Worm (Caenorhabditis elegans) whole organism, L4 larva: Measurements from ENCODE around the gene M01H9.5.

Experiments used
- D1046.2 ChIP-seq: fragments of 200-800 bp; sonication (Bioruptor generic); IDR thresholded peaks from 2 replicates; pipeline ENCODE4 v1.3.6; 2022; ENCODE audit warnings: missing genetic modification characterization, missing compliant biosample characterization
- F10B5.3 ChIP-seq: sonication (generic microtip); optimal IDR thresholded peaks from 2 replicates; lab custom pipeline; 2016; ENCODE audit warnings: mild to moderate bottlenecking, missing genetic modification characterization, missing compliant biosample characterization
- F44E2.7 ChIP-seq: fragments of 200-800 bp; sonication (Bioruptor generic); IDR thresholded peaks from 2 replicates; pipeline ENCODE4 v2.1.2; 2022; ENCODE audit warnings: missing genetic modification characterization, missing compliant biosample characterization
- R02D3.7 ChIP-seq: fragments of 150-350 bp; sonication (generic microtip); optimal IDR thresholded peaks from 3 replicates; lab custom pipeline; 2014; ENCODE audit warnings: missing biosample characterization, missing genetic modification characterization
- T26A8.4 ChIP-seq: fragments of 200-800 bp; sonication (Bioruptor generic); IDR thresholded peaks from 2 replicates; pipeline ENCODE4 v1.3.6; 2022; ENCODE audit warnings: missing genetic modification characterization, missing compliant biosample characterization
- Y75B8A.6 ChIP-seq: fragments of 200-800 bp; sonication (Bioruptor generic); IDR thresholded peaks from 2 replicates; pipeline ENCODE4 v1.3.6; 2022; ENCODE audit warnings: missing genetic modification reagents, missing genetic modification characterization, missing compliant biosample characterization
- ZK337.2 ChIP-seq: fragments of 200-800 bp; sonication (Bioruptor generic); IDR thresholded peaks from 2 replicates; pipeline ENCODE4 v1.3.6; 2022; ENCODE audit warnings: missing genetic modification reagents, missing genetic modification characterization, missing compliant biosample characterization
- ama-1 ChIP-seq: fragments of 150-350 bp; optimal IDR thresholded peaks from 2 replicates; lab custom pipeline; 2014; ENCODE audit warnings: inconsistent platforms, mixed read lengths
- arid-1 ChIP-seq: fragments of 200-800 bp; sonication (Bioruptor generic); conservative IDR thresholded peaks from 2 replicates; pipeline ENCODE4 v1.3.6; 2022; ENCODE audit warnings: missing genetic modification reagents, missing genetic modification characterization, missing compliant biosample characterization
- attf-4 ChIP-seq: sonication (generic microtip); optimal IDR thresholded peaks from 3 replicates; lab custom pipeline; 2017; ENCODE audit warnings: missing biosample characterization, missing genetic modification characterization
- ctbp-1 ChIP-seq: fragments of 200-800 bp; sonication (Bioruptor generic); IDR thresholded peaks from 2 replicates; pipeline ENCODE4 v1.3.6; 2022; ENCODE audit warnings: missing genetic modification reagents, missing genetic modification characterization, missing compliant biosample characterization
- daf-16 ChIP-seq, 3 experiments: sonication (generic microtip); optimal IDR thresholded peaks; 2 replicates each; lab custom pipeline; 2016 to 2017; ENCODE audit warnings: missing genetic modification characterization in 3 of 3, missing genetic modification reagents in 3 of 3, mild to moderate bottlenecking in 2 of 3, missing compliant biosample characterization in 2 of 3, missing biosample characterization in 1 of 3, moderate library complexity in 1 of 3
- daf-8 ChIP-seq: fragments of 200-800 bp; sonication (Bioruptor generic); IDR thresholded peaks from 2 replicates; pipeline ENCODE4 v1.3.6; 2022; ENCODE audit warnings: missing genetic modification characterization, missing compliant biosample characterization
- dpl-1 ChIP-seq: fragments of 150-350 bp; optimal IDR thresholded peaks from 2 replicates; lab custom pipeline; 2014; ENCODE audit warnings: missing biosample characterization, missing genetic modification reagents, missing genetic modification characterization
- egl-27 ChIP-seq: sonication (generic microtip); optimal IDR thresholded peaks from 3 replicates; lab custom pipeline; 2017; ENCODE audit warnings: missing biosample characterization, missing genetic modification reagents, missing genetic modification characterization
- egl-43 ChIP-seq: fragments of 200-800 bp; sonication (Bioruptor generic); IDR thresholded peaks from 2 replicates; pipeline ENCODE4 v1.3.6; 2022; ENCODE audit warnings: missing genetic modification reagents, missing genetic modification characterization, missing compliant biosample characterization
- fos-1 ChIP-seq: fragments of 150-350 bp; optimal IDR thresholded peaks from 2 replicates; lab custom pipeline; 2014; ENCODE audit warnings: missing biosample characterization, missing genetic modification characterization
- hlh-11 ChIP-seq: fragments of 200-800 bp; sonication (Bioruptor generic); optimal IDR thresholded peaks from 2 replicates; lab custom pipeline; 2018; ENCODE audit warnings: mild to moderate bottlenecking, missing genetic modification characterization, missing compliant biosample characterization
- hlh-30 ChIP-seq: sonication (generic microtip); optimal IDR thresholded peaks from 2 replicates; lab custom pipeline; 2017; ENCODE audit warnings: antibody characterized with exemption, mild to moderate bottlenecking, missing genetic modification characterization, missing compliant biosample characterization; ENCODE audit not compliant: insufficient read depth
- lim-7 ChIP-seq: fragments of 200-800 bp; sonication (Bioruptor generic); IDR thresholded peaks from 2 replicates; pipeline ENCODE4 v1.3.6; 2022; ENCODE audit warnings: missing genetic modification characterization, missing compliant biosample characterization
- lin-1 ChIP-seq: fragments of 200-800 bp; sonication (Bioruptor generic); IDR thresholded peaks from 2 replicates; pipeline ENCODE4 v1.3.6; 2022; ENCODE audit warnings: missing genetic modification reagents, missing genetic modification characterization, missing compliant biosample characterization
- lin-13 ChIP-seq: fragments of 150-350 bp; optimal IDR thresholded peaks from 2 replicates; lab custom pipeline; 2014; ENCODE audit warnings: missing biosample characterization, missing genetic modification reagents, missing genetic modification characterization
- lin-29 ChIP-seq: fragments of 200-800 bp; sonication (Bioruptor generic); IDR thresholded peaks from 2 replicates; pipeline ENCODE4 v1.3.6; 2022; ENCODE audit warnings: missing genetic modification reagents, missing genetic modification characterization, missing compliant biosample characterization
- madf-9 ChIP-seq: fragments of 200-800 bp; sonication (Bioruptor generic); conservative IDR thresholded peaks from 2 replicates; pipeline ENCODE4 v1.3.6; 2022; ENCODE audit warnings: missing genetic modification reagents, missing genetic modification characterization, missing compliant biosample characterization
- mes-2 ChIP-seq: sonication (generic microtip); optimal IDR thresholded peaks from 2 replicates; lab custom pipeline; 2016; ENCODE audit warnings: missing genotype, mild to moderate bottlenecking, missing genetic modification characterization, missing compliant biosample characterization; ENCODE audit not compliant: poor library complexity, severe bottlenecking
- mxl-2 ChIP-seq: fragments of 200-800 bp; sonication (Bioruptor generic); conservative IDR thresholded peaks from 2 replicates; pipeline ENCODE4 v1.3.6; 2022; ENCODE audit warnings: missing genetic modification reagents, missing genetic modification characterization, missing compliant biosample characterization
- mxl-3 ChIP-seq: fragments of 200-800 bp; sonication (Bioruptor generic); optimal IDR thresholded peaks from 2 replicates; lab custom pipeline; 2018; ENCODE audit warnings: mild to moderate bottlenecking, missing genetic modification characterization, missing compliant biosample characterization
- nhr-111 ChIP-seq: fragments of 200-800 bp; sonication (Bioruptor generic); optimal IDR thresholded peaks from 2 replicates; lab custom pipeline; 2018; ENCODE audit warnings: mild to moderate bottlenecking, missing genetic modification characterization, missing compliant biosample characterization
- nhr-237 ChIP-seq: sonication (generic microtip); optimal IDR thresholded peaks from 2 replicates; lab custom pipeline; 2017; ENCODE audit warnings: missing biosample characterization, missing genetic modification characterization
- nhr-42 ChIP-seq: fragments of 200-800 bp; sonication (Bioruptor generic); IDR thresholded peaks from 2 replicates; pipeline ENCODE4 v1.3.6; 2022; ENCODE audit warnings: missing genetic modification characterization, missing compliant biosample characterization
- nhr-77 ChIP-seq: fragments of 150-350 bp; optimal IDR thresholded peaks from 2 replicates; lab custom pipeline; 2014; ENCODE audit warnings: missing biosample characterization, missing genetic modification characterization
- pha-4 ChIP-seq, 2 experiments: fragments of 150-350 bp in 1 of 2; fragments of 200-800 bp in 1 of 2; sonication (Bioruptor generic) in 1 of 2; IDR thresholded peaks in 1 of 2; optimal IDR thresholded peaks in 1 of 2; 2 replicates each; pipeline versions ENCODE4 v1.3.6 to Lab custom; 2014 to 2022; ENCODE audit warnings: missing genetic modification characterization in 2 of 2, missing genetic modification reagents in 2 of 2, missing biosample characterization in 1 of 2, missing compliant biosample characterization in 1 of 2
- rbr-2 ChIP-seq: sonication (generic microtip); optimal IDR thresholded peaks from 2 replicates; lab custom pipeline; 2016; ENCODE audit warnings: missing genotype, missing genetic modification characterization, missing compliant biosample characterization
- set-16 ChIP-seq: fragments of 200-800 bp; sonication (Bioruptor generic); IDR thresholded peaks from 2 replicates; pipeline ENCODE4 v1.3.6; 2022; ENCODE audit warnings: missing genetic modification reagents, missing genetic modification characterization, missing compliant biosample characterization
- skn-1 ChIP-seq: fragments of 150-350 bp; optimal IDR thresholded peaks from 2 replicates; lab custom pipeline; 2014; ENCODE audit warnings: missing biosample characterization, missing genetic modification characterization
- tag-97 ChIP-seq: fragments of 200-800 bp; sonication (Bioruptor generic); IDR thresholded peaks from 2 replicates; pipeline ENCODE4 v1.3.6; 2022; ENCODE audit warnings: missing genetic modification characterization, missing compliant biosample characterization
- tra-1 ChIP-seq: fragments of 200-800 bp; sonication (Bioruptor generic); IDR thresholded peaks from 2 replicates; pipeline ENCODE4 v1.3.6; 2022; ENCODE audit warnings: missing genetic modification reagents, missing genetic modification characterization, missing compliant biosample characterization
- vab-7 ChIP-seq: fragments of 200-800 bp; sonication (Bioruptor generic); IDR thresholded peaks from 2 replicates; pipeline ENCODE4 v1.3.6; 2022; ENCODE audit warnings: missing genetic modification reagents, missing genetic modification characterization, missing compliant biosample characterization
- zag-1 ChIP-seq: fragments of 150-350 bp; optimal IDR thresholded peaks from 2 replicates; lab custom pipeline; 2014; ENCODE audit warnings: missing biosample characterization, missing genetic modification characterization
- zfp-3 ChIP-seq: fragments of 200-800 bp; sonication (Bioruptor generic); conservative IDR thresholded peaks from 2 replicates; pipeline ENCODE4 v1.3.6; 2022; ENCODE audit warnings: missing genetic modification reagents, missing genetic modification characterization, missing compliant biosample characterization
- zip-11 ChIP-seq: fragments of 200-800 bp; sonication (Bioruptor generic); IDR thresholded peaks from 2 replicates; pipeline ENCODE4 v1.3.6; 2022; ENCODE audit warnings: missing genetic modification characterization, missing compliant biosample characterization
- zip-2 ChIP-seq: fragments of 150-350 bp; optimal IDR thresholded peaks from 2 replicates; lab custom pipeline; 2014; ENCODE audit warnings: missing biosample characterization, missing genetic modification characterization
- ztf-11 ChIP-seq: fragments of 150-350 bp; optimal IDR thresholded peaks from 2 replicates; lab custom pipeline; 2014; ENCODE audit warnings: missing biosample characterization, missing genetic modification characterization

M01H9.5 gene

ce11 chrIV:4469770-4470709 is 4.8 kb downstream of the M01H9.5 start (continued):
- TF ChIP-seq daf-16 (GFP tag; optimal IDR thresholded peaks at IDR 0.05; lab: Kevin White, UChicago): peak in 1 of 2 experiments; percentile 38
- peak; percentile 98 for TF ChIP-seq daf-16 (tag; optimal IDR thresholded peaks at IDR 0.05; lab: Kevin White, UChicago)
- no peak for TF ChIP-seq tag-97 (GFP tag; lab: Robert Waterston, UW)
- no peak for TF ChIP-seq D1046.2 (GFP tag; lab: Robert Waterston, UW)
- TF ChIP-seq tra-1 (GFP tag; lab: Robert Waterston, UW): peak; percentile 65
- TF ChIP-seq zag-1 (tag; lab: Kevin White, UChicago): no peak
- 0 out of 2 replicates have a peak, but pooled peaks have one; percentile 4 for TF ChIP-seq arid-1 (GFP tag; lab: Robert Waterston, UW)
- TF ChIP-seq egl-27 (tag; lab: Kevin White, UChicago): no peak
- TF ChIP-seq skn-1 (tag; lab: Kevin White, UChicago): no peak
- peak; percentile 49 for TF ChIP-seq mes-2 (tag; lab: Kevin White, UChicago)
- no peak for TF ChIP-seq Y75B8A.6 (GFP tag; lab: Robert Waterston, UW)
- no peak for TF ChIP-seq egl-43 (GFP tag; lab: Robert Waterston, UW)
- TF ChIP-seq pha-4 (GFP tag; IDR thresholded peaks at IDR 0.05; lab: Robert Waterston, UW): peak; percentile 56
- peak; percentile 12 for TF ChIP-seq pha-4 (tag; optimal IDR thresholded peaks at IDR 0.05; lab: Kevin White, UChicago)
- TF ChIP-seq ztf-11 (tag; lab: Kevin White, UChicago): no peak
- no peak for TF ChIP-seq daf-8
- no peak for TF ChIP-seq ama-1 (lab: Kevin White, UChicago)
- TF ChIP-seq lin-29 (GFP tag; lab: Robert Waterston, UW): 0 out of 2 replicates have a peak, but pooled peaks have one; percentile 12
- peak; percentile 78 for TF ChIP-seq mxl-2 (GFP tag; lab: Robert Waterston, UW)
- no peak for TF ChIP-seq fos-1 (tag; lab: Kevin White, UChicago)
- TF ChIP-seq set-16: peak; percentile 77
- peak; percentile 25; the same call in 1 of the 2 replicates for TF ChIP-seq lin-1 (GFP tag; lab: Robert Waterston, UW)

DNA sequence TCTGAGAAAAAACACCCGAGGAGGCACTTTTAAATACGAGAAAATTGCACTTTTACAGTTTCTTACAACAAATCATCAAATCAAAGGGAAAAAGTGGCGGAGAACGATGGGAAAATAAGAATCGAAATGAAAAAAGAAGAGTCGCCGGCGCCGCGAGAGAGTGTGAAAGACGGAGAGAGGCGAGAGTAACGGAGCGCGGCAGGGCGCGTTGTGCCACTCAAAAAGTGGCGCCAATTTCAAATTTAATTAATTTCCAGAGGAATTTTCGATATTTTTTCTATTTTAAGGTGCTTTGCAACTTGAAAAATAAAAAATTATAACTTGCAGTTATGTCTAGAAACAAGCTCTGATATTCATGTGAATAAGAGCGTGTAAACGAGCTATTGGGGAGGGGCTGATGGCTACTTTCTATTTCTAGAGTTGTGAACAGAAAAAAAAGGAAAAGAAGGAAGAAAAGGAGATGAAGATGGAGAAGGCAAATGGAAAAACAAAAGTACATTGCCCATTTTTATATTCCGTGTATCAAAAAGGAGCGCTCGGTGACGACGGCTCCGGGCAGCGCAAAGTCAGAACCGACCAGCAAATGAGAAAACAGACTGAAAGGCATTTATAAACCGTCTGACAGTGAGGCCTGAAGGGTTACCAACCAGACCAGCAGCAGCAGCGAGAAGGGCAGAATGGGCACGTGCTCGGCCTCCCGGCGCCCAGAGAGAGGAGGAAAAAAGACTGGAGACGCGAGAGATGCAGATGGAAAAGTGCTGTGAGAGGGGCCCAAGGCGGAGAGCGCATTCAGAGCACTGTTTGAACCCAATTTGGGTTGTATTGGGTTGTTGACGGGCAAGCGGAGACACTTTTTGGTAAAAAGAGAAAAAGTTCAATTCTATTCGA is 5.8 kb downstream of the M01H9.5 start:
- TF ChIP-seq fos-1 (tag; lab: Kevin White, UChicago) (no peak), ama-1 (lab: Kevin White, UChicago) (peak; percentile 32), ctbp-1 (GFP tag; lab: Robert Waterston, UW) (peak; percentile 35; the same call in 1 of the 2 replicates), zip-11 (no peak), F10B5.3 (tag; lab: Kevin White, UChicago) (no peak), F44E2.7 (GFP tag; lab: Robert Waterston, UW) (no peak), hlh-30 (tag; lab: Kevin White, UChicago) (peak; percentile 89), nhr-42 (GFP tag; lab: Robert Waterston, UW) (peak; percentile 29; the same call in 1 of the 2 replicates), nhr-111 (GFP tag; lab: Kevin White, UChicago) (no peak), nhr-237 (no peak), dpl-1 (GFP tag; lab: Kevin White, UChicago) (peak; percentile 56), Y75B8A.6 (GFP tag; lab: Robert Waterston, UW) (no peak), tag-97 (GFP tag; lab: Robert Waterston, UW) (no peak), rbr-2 (tag; lab: Kevin White, UChicago) (peak; percentile 18), zfp-3 (GFP tag; lab: Robert Waterston, UW) (no peak), hlh-11 (peak; percentile 68), nhr-77 (peak; percentile 51), R02D3.7 (tag; lab: Kevin White, UChicago) (no peak), attf-4 (no peak), lim-7 (GFP tag; lab: Robert Waterston, UW) (peak; percentile 45; the same call in 1 of the 2 replicates), vab-7 (no peak), lin-13 (GFP tag; lab: Kevin White, UChicago) (no peak), mxl-3 (GFP tag; lab: Kevin White, UChicago) (peak; percentile 76), T26A8.4 (GFP tag; lab: Robert Waterston, UW) (0 out of 2 replicates have a peak, but pooled peaks have one; percentile 27), madf-9 (GFP tag; lab: Robert Waterston, UW) (0 out of 2 replicates have a peak, but pooled peaks have one; percentile 30), zip-2 (tag; lab: Kevin White, UChicago) (no peak), ZK337.2 (peak; percentile 47; the same call in 1 of the 2 replicates), egl-43 (GFP tag; lab: Robert Waterston, UW) (peak; percentile 59; the same call in 1 of the 2 replicates)
